Fruit fly (Drosophila melanogaster) whole organism, embryonic: ENCODE results near the gene Cralbp.

Experiments used
- Atf-2 ChIP-seq: fragments of 200-800 bp; sonication (Bioruptor generic); optimal IDR thresholded peaks from 2 replicates; lab custom pipeline; 2016; ENCODE audit warnings: missing biosample characterization, missing genetic modification characterization
- Bgb ChIP-seq: fragments of 200-800 bp; sonication (Bioruptor generic); IDR thresholded peaks from 2 replicates; pipeline ENCODE4 v1.3.6; 2022; ENCODE audit warnings: missing biosample characterization, missing genetic modification characterization; ENCODE audit not compliant: partially characterized antibody
- CG10274 ChIP-seq: fragments of 200-800 bp; sonication (Bioruptor generic); optimal IDR thresholded peaks from 3 replicates; lab custom pipeline; 2017; ENCODE audit warnings: missing biosample characterization, mild to moderate bottlenecking, missing genetic modification characterization
- CG12391 ChIP-seq: fragments of 200-800 bp; sonication (Bioruptor generic); optimal IDR thresholded peaks from 3 replicates; lab custom pipeline; 2018; ENCODE audit warnings: missing biosample characterization, mild to moderate bottlenecking, missing genetic modification characterization, moderate library complexity
- CG13296 ChIP-seq: fragments of 200-800 bp; sonication (Bioruptor generic); optimal IDR thresholded peaks from 3 replicates; lab custom pipeline; 2018; ENCODE audit warnings: missing biosample characterization, mild to moderate bottlenecking, missing genetic modification characterization
- CG14667 ChIP-seq: fragments of 200-800 bp; sonication (Bioruptor generic); IDR thresholded peaks from 2 replicates; pipeline ENCODE4 v1.3.6; 2022; ENCODE audit warnings: missing biosample characterization, missing genetic modification characterization
- CG15479 ChIP-seq: fragments of 200-800 bp; sonication (Bioruptor generic); optimal IDR thresholded peaks from 3 replicates; lab custom pipeline; 2019; ENCODE audit warnings: missing biosample characterization, mild to moderate bottlenecking, missing genetic modification characterization, moderate library complexity
- CG17328 ChIP-seq: fragments of 200-800 bp; sonication (Bioruptor generic); IDR thresholded peaks from 2 replicates; pipeline ENCODE4 v1.3.6; 2022; ENCODE audit warnings: missing biosample characterization, missing genetic modification characterization
- CG2116 ChIP-seq: fragments of 200-800 bp; sonication (Bioruptor generic); optimal IDR thresholded peaks from 3 replicates; lab custom pipeline; 2018; ENCODE audit warnings: missing biosample characterization, mild to moderate bottlenecking, missing genetic modification characterization
- CG33213 ChIP-seq: fragments of 200-800 bp; sonication (Bioruptor generic); optimal IDR thresholded peaks from 3 replicates; lab custom pipeline; 2016; ENCODE audit warnings: missing biosample characterization, missing genetic modification characterization
- CG3995 ChIP-seq: fragments of 200-800 bp; sonication (Bioruptor generic); optimal IDR thresholded peaks from 3 replicates; lab custom pipeline; 2016; ENCODE audit warnings: missing biosample characterization, missing genetic modification characterization
- CG6765 ChIP-seq: fragments of 200-800 bp; sonication (Bioruptor generic); optimal IDR thresholded peaks from 3 replicates; lab custom pipeline; 2017; ENCODE audit warnings: missing biosample characterization, mild to moderate bottlenecking, missing genetic modification characterization
- CG7987 ChIP-seq: fragments of 200-800 bp; sonication (Bioruptor generic); optimal IDR thresholded peaks from 2 replicates; lab custom pipeline; 2018; ENCODE audit warnings: missing biosample characterization, mild to moderate bottlenecking, missing genetic modification characterization, moderate library complexity
- CG8765 ChIP-seq: fragments of 200-800 bp; sonication (Bioruptor generic); IDR thresholded peaks from 2 replicates; pipeline ENCODE4 v1.3.6; 2022; ENCODE audit warnings: missing biosample characterization, missing genetic modification characterization
- CkIIα-i1 ChIP-seq: fragments of 200-800 bp; sonication (Bioruptor generic); IDR thresholded peaks from 2 replicates; pipeline ENCODE4 v1.3.6; 2022; ENCODE audit warnings: missing biosample characterization, missing genetic modification characterization
- D ChIP-seq, 2 experiments: fragments of 200-800 bp in 1 of 2; fragments of >200 bp in 1 of 2; sonication (Bioruptor generic) in 1 of 2; optimal IDR thresholded peaks; 2 replicates in 1 of 2; 3 replicates in 1 of 2; lab custom pipeline; 2017; ENCODE audit warnings: mild to moderate bottlenecking in 1 of 2, missing biosample characterization in 1 of 2, missing genetic modification characterization in 1 of 2, missing genetic modification reagents in 1 of 2
- Dad ChIP-seq: fragments of 200-800 bp; sonication (Bioruptor generic); optimal IDR thresholded peaks from 3 replicates; lab custom pipeline; 2016; ENCODE audit warnings: missing biosample characterization, missing genetic modification characterization
- Dbx ChIP-seq: fragments of 200-800 bp; sonication (Bioruptor generic); IDR thresholded peaks from 3 replicates; pipeline ENCODE4 v1.3.6; 2022; ENCODE audit warnings: missing biosample characterization, missing genetic modification characterization
- ERR ChIP-seq: fragments of 200-800 bp; sonication (Bioruptor generic); optimal IDR thresholded peaks from 2 replicates; lab custom pipeline; 2016; ENCODE audit warnings: missing biosample characterization, missing genetic modification characterization
- Hey ChIP-seq: fragments of 200-800 bp; sonication (Bioruptor generic); optimal IDR thresholded peaks from 3 replicates; lab custom pipeline; 2018; ENCODE audit warnings: missing biosample characterization, mild to moderate bottlenecking, missing genetic modification characterization
- Hsf ChIP-seq: fragments of 200-800 bp; sonication (Bioruptor generic); optimal IDR thresholded peaks from 3 replicates; lab custom pipeline; 2016; ENCODE audit warnings: missing biosample characterization, missing genetic modification characterization
- Nf-YA ChIP-seq: fragments of 200-800 bp; sonication (Bioruptor generic); IDR thresholded peaks from 2 replicates; pipeline ENCODE4 v1.3.6; 2022; ENCODE audit warnings: missing biosample characterization, missing genetic modification characterization
- Opbp ChIP-seq: fragments of 200-800 bp; sonication (Bioruptor generic); IDR thresholded peaks from 3 replicates; pipeline ENCODE4 v1.3.6; 2022; ENCODE audit warnings: missing biosample characterization, missing genetic modification characterization; ENCODE audit not compliant: partially characterized antibody
- Optix ChIP-seq: fragments of 200-800 bp; sonication (Bioruptor generic); IDR thresholded peaks from 3 replicates; pipeline ENCODE4 v1.3.6; 2022; ENCODE audit warnings: missing biosample characterization, missing genetic modification characterization
- Side ChIP-seq: fragments of 200-800 bp; sonication (Bioruptor generic); optimal IDR thresholded peaks from 2 replicates; lab custom pipeline; 2016; ENCODE audit warnings: missing biosample characterization, missing genetic modification characterization
- YL-1 ChIP-seq: fragments of 200-800 bp; sonication (Bioruptor generic); optimal IDR thresholded peaks from 3 replicates; lab custom pipeline; 2017; ENCODE audit warnings: missing biosample characterization, mild to moderate bottlenecking, missing genetic modification characterization
- ac ChIP-seq: fragments of 200-800 bp; sonication (Bioruptor generic); optimal IDR thresholded peaks from 3 replicates; lab custom pipeline; 2017; ENCODE audit warnings: missing biosample characterization, mild to moderate bottlenecking, missing genetic modification characterization
- ato ChIP-seq: fragments of 200-800 bp; sonication (Bioruptor generic); IDR thresholded peaks from 2 replicates; pipeline ENCODE4 v1.3.6; 2022; ENCODE audit warnings: missing biosample characterization, missing genetic modification characterization; ENCODE audit not compliant: partially characterized antibody
- cas ChIP-seq: fragments of 200-800 bp; sonication (Bioruptor generic); IDR thresholded peaks from 2 replicates; pipeline ENCODE4 v1.3.6; 2022; ENCODE audit warnings: missing biosample characterization, missing genetic modification characterization
- chm ChIP-seq: fragments of 200-800 bp; sonication (Bioruptor generic); IDR thresholded peaks from 2 replicates; pipeline ENCODE4 v1.3.6; 2022; ENCODE audit warnings: missing biosample characterization, missing genetic modification characterization
- crol ChIP-seq: fragments of 200-800 bp; sonication (Bioruptor generic); IDR thresholded peaks from 2 replicates; pipeline ENCODE4 v1.3.6; 2022; ENCODE audit warnings: missing biosample characterization, missing genetic modification characterization
- dm ChIP-seq: fragments of 200-800 bp; sonication (Bioruptor generic); optimal IDR thresholded peaks from 3 replicates; lab custom pipeline; 2016; ENCODE audit warnings: missing biosample characterization, missing genetic modification characterization
- dysf ChIP-seq: fragments of 200-800 bp; sonication (Bioruptor generic); IDR thresholded peaks from 3 replicates; pipeline ENCODE4 v1.3.6; 2022; ENCODE audit warnings: missing biosample characterization, missing genetic modification characterization
- esg ChIP-seq: fragments of 200-800 bp; sonication (Bioruptor generic); conservative IDR thresholded peaks from 2 replicates; pipeline ENCODE4 v1.3.6; 2022; ENCODE audit warnings: missing biosample characterization, missing genetic modification characterization
- eve ChIP-seq, 2 experiments: fragments of >200 bp; optimal IDR thresholded peaks; 2 replicates each; lab custom pipeline; 2017; ENCODE audit warnings: missing biosample characterization in 2 of 2, missing genetic modification characterization in 2 of 2
- exex ChIP-seq: fragments of 200-800 bp; sonication (Bioruptor generic); optimal IDR thresholded peaks from 4 replicates; lab custom pipeline; 2018; ENCODE audit warnings: missing biosample characterization, mild to moderate bottlenecking, missing genetic modification characterization, moderate library complexity
- fd3F ChIP-seq: fragments of 200-800 bp; sonication (Bioruptor generic); optimal IDR thresholded peaks from 2 replicates; lab custom pipeline; 2018; ENCODE audit warnings: missing biosample characterization, mild to moderate bottlenecking, missing genetic modification characterization, moderate library complexity
- gem ChIP-seq: fragments of 200-800 bp; sonication (Bioruptor generic); optimal IDR thresholded peaks from 2 replicates; lab custom pipeline; 2019; ENCODE audit warnings: missing biosample characterization, mild to moderate bottlenecking, missing genetic modification characterization, moderate library complexity
- jing ChIP-seq: fragments of 200-800 bp; sonication (Bioruptor generic); optimal IDR thresholded peaks from 2 replicates; lab custom pipeline; 2018; ENCODE audit warnings: missing biosample characterization, mild to moderate bottlenecking, missing genetic modification characterization
- jumu ChIP-seq: fragments of 200-800 bp; sonication (Bioruptor generic); optimal IDR thresholded peaks from 3 replicates; lab custom pipeline; 2016; ENCODE audit warnings: missing biosample characterization, missing genetic modification characterization
- nerfin-2 ChIP-seq: fragments of 200-800 bp; sonication (Bioruptor generic); IDR thresholded peaks from 2 replicates; pipeline ENCODE4 v1.3.6; 2022; ENCODE audit warnings: missing biosample characterization, missing genetic modification characterization; ENCODE audit not compliant: partially characterized antibody
- nmo ChIP-seq: fragments of 200-800 bp; sonication (Bioruptor generic); optimal IDR thresholded peaks from 2 replicates; lab custom pipeline; 2018; ENCODE audit warnings: missing biosample characterization, mild to moderate bottlenecking, missing genetic modification characterization, moderate library complexity
- run ChIP-seq: fragments of 200-800 bp; sonication (Bioruptor generic); optimal IDR thresholded peaks from 3 replicates; lab custom pipeline; 2018; ENCODE audit warnings: missing biosample characterization, mild to moderate bottlenecking, missing genetic modification characterization
- schlank ChIP-seq: fragments of 200-800 bp; sonication (Bioruptor generic); optimal IDR thresholded peaks from 2 replicates; lab custom pipeline; 2018; ENCODE audit warnings: missing biosample characterization, mild to moderate bottlenecking, missing genetic modification characterization
- sens ChIP-seq: fragments of 200-800 bp; sonication (Bioruptor generic); peaks from one replicate; lab custom pipeline; 2016; ENCODE audit warnings: missing biosample characterization, missing genetic modification characterization
- sima ChIP-seq: fragments of 200-800 bp; sonication (Bioruptor generic); optimal IDR thresholded peaks from 2 replicates; lab custom pipeline; 2016; ENCODE audit warnings: missing biosample characterization, missing genetic modification characterization
- sob ChIP-seq: fragments of 200-800 bp; sonication (Bioruptor generic); IDR thresholded peaks from 2 replicates; pipeline ENCODE4 v1.3.6; 2022; ENCODE audit warnings: missing biosample characterization, missing genetic modification characterization
- tin ChIP-seq: fragments of 200-800 bp; sonication (Bioruptor generic); optimal IDR thresholded peaks from 3 replicates; lab custom pipeline; 2016; ENCODE audit warnings: missing biosample characterization, missing genetic modification characterization
- usp ChIP-seq: fragments of >200 bp; optimal IDR thresholded peaks from 2 replicates; lab custom pipeline; 2017; ENCODE audit warnings: missing biosample characterization, missing genetic modification characterization
- vvl ChIP-seq: fragments of 200-800 bp; sonication (Bioruptor generic); IDR thresholded peaks from 2 replicates; pipeline ENCODE4 v1.3.6; 2022; ENCODE audit warnings: missing biosample characterization, missing genetic modification characterization

Cralbp gene

DNA sequence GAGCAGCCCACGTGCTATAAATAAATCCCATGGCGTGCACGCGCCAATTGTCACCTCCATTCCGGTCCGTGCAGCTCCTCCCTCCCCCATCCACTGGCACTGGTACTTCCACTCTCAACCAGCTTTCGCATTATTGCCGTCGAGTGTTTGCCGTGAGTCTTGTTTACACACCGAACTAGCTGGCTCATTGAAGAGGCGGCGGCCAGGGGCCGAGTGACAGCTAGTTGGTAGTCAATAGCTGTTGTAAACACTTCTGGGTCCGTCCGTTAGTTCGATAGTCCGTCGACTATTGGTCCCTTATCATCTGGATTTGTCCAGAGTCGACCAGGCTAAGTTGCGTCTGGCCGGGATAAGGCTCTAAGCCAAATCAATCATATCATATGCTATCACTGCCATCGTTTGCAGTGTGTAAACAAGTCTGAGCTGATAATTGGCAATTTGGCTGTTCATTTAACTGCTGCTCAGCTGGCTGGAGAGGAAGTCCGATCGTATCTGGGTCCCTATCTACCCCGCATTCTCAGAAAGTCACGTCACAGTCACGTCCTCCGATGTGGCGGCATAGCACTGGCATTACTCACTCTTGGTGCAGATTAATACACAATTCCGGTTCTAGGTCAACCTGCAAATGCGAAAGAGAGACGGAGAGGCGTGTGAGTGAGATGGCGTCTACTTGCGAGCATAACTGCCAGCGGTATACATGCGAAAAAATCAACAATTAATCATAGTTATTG lies 21.0 kb upstream of the Cralbp start (continued):
- TF ChIP-seq Bgb (GFP tag; lab: Robert Waterston, UW) (no peak), sob (GFP tag; lab: Robert Waterston, UW) (0 out of 2 replicates have a peak, but pooled peaks have one; percentile 47), CG33213 (no peak), jumu (GFP tag; lab: Kevin White, UChicago) (no peak), CG15479 (GFP tag; lab: Kevin White, UChicago) (peak; percentile 81), vvl (no peak), CG13296 (GFP tag; lab: Kevin White, UChicago) (no peak), jing (GFP tag; lab: Kevin White, UChicago) (no peak), dysf (GFP tag; lab: Robert Waterston, UW) (peak; percentile 33; the same call in 1 of the 3 replicates), CG7987 (GFP tag; lab: Kevin White, UChicago) (no peak), Hey (tag; lab: Kevin White, UChicago) (no peak), sima (no peak), exex (tag; lab: Kevin White, UChicago) (peak; percentile 70), Atf-2 (GFP tag; lab: Kevin White, UChicago) (no peak), sens (GFP tag; lab: Kevin White, UChicago) (no peak), CG8765 (GFP tag; lab: Robert Waterston, UW) (no peak), Nf-YA (no peak), ac (no peak), eve (GFP tag; optimal IDR thresholded peaks at IDR 0.05; lab: Kevin White, UChicago) (no peak), CG12391 (tag; lab: Kevin White, UChicago) (no peak), CG3995 (GFP tag; lab: Kevin White, UChicago) (no peak), dm (GFP tag; lab: Kevin White, UChicago) (no peak), CG10274 (GFP tag; lab: Kevin White, UChicago) (no peak), Side (GFP tag; lab: Kevin White, UChicago) (no peak), nerfin-2 (no peak), Optix (no peak), usp (GFP tag; lab: Kevin White, UChicago) (no peak), Dbx (GFP tag; lab: Robert Waterston, UW) (no peak), run (tag; lab: Kevin White, UChicago) (no peak), YL-1 (no peak), CG2116 (no peak), schlank (tag; lab: Kevin White, UChicago) (no peak), crol (GFP tag; lab: Robert Waterston, UW) (peak; percentile 37; the same call in 1 of the 2 replicates), CG6765 (GFP tag; lab: Kevin White, UChicago) (no peak), CG17328 (GFP tag; lab: Robert Waterston, UW) (no peak), gem (tag; lab: Kevin White, UChicago) (no peak), tin (GFP tag; lab: Kevin White, UChicago) (no peak), chm (GFP tag; lab: Robert Waterston, UW) (no peak), fd3F (no peak), esg (no peak), CkIIα-i1 (no peak), Opbp (GFP tag; lab: Robert Waterston, UW) (no peak), cas (GFP tag; lab: Robert Waterston, UW) (no peak), CG14667 (no peak), D (optimal IDR thresholded peaks at IDR 0.05; lab: Kevin White, UChicago) (no peak), D (GFP tag; optimal IDR thresholded peaks at IDR 0.05; lab: Kevin White, UChicago) (no peak), ato (GFP tag; lab: Robert Waterston, UW) (no peak), Dad (GFP tag; lab: Kevin White, UChicago) (no peak), Hsf (GFP tag; lab: Kevin White, UChicago) (no peak), nmo (GFP tag; lab: Kevin White, UChicago) (no peak), ERR (GFP tag; lab: Kevin White, UChicago) (no peak)
